Fruit fly (Drosophila melanogaster) whole organism: ENCODE measurements around the gene Kap3.

Experiments
- CG8478 ChIP-seq: fragments of >200 bp; optimal IDR thresholded peaks from 2 replicates; lab custom pipeline; 2018; ENCODE audit warnings: inconsistent platforms
- pan ChIP-seq: fragments of >200 bp; optimal IDR thresholded peaks from 2 replicates; lab custom pipeline; 2017
- psq ChIP-seq: fragments of >200 bp; optimal IDR thresholded peaks from 2 replicates; lab custom pipeline; 2017
- usp ChIP-seq: fragments of >200 bp; optimal IDR thresholded peaks from 2 replicates; lab custom pipeline; 2017; ENCODE audit warnings: missing biosample characterization, missing genetic modification characterization, mixed read lengths

DNA sequence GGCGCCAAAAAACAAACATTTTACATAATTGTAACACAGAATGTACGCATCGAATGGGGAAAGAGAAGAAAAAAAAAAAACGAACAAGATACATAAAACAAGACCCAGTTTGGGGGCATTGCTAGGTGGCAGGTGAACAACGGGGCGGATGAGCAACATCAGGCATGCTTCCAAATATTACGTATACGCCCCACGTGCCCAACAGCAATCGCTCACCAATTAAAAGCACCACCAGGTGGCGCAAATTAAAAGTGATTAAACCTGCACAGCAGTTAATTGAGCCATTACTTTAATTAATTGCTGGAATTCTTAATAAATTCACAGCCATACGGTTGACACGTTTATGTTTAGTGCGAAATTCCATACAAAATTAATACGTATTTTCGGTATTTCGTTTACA is 45.6 kb upstream of the Kap3 start:
- no peak for TF ChIP-seq usp (GFP tag; lab: Kevin White, UChicago)
- TF ChIP-seq pan (lab: Kevin White, UChicago) = no peak
- no peak for TF ChIP-seq CG8478 (lab: Kevin White, UChicago)
- TF ChIP-seq psq (lab: Kevin White, UChicago) = no peak
